ENCODE assay signal across 6 fruit fly cellular contexts in the genomic region with DNA sequence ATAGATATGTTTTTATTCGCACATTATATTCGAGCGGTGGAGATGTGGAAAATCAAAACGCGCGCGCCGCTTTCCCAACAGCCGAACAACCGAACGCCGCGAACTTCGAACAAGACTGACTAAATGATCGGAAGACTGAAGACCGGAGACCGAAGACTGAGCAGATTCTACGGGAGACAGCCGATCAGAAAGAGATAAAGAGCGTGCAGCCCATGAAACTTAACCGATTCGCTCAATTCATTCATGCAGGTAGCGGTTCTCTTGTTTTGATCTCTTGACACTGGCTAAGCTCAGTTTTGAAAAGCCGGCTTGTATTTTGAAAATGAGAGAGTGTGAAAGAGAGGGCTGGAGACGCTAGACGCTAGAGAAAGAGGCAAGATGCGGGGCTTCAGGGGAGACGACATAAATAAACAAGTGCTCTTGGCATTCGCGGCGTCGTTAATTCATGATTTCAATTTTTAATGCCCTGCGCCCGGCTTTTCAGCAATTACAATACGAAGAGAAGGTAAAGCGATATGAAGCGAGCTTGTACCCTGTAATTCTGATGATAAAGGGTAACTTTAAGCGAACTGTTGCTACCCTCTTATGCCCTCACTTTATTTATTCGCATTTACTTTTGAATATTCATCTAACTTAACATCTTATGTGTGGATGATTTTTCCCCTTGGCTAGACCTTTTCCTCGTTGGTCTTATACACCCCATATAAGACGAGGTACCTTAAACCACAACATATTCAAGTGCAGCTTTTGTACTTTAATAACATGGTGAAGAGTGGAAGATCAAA.
TF ChIP-seq lines count a peak whose summit lies in the region.

A gene (minus strand): TSS at position 113 of the 785 bp plus-strand sequence.

- no peak for TF ChIP-seq CTCF in whole organism, embryonic (GFP tag; optimal IDR thresholded peaks at IDR 0.05; lab: Kevin White, UChicago)

TF ChIP-seq in whole organism, 6 proteins besides CTCF, POLR2A, EP300 and RAD21:
- TF ChIP-seq pan (optimal IDR thresholded peaks at IDR 0.05; lab: Kevin White, UChicago) (peak; percentile 86), CG8478 (optimal IDR thresholded peaks at IDR 0.05; lab: Kevin White, UChicago) (no peak)

TF ChIP-seq in whole organism, adult, 20 proteins besides CTCF, POLR2A, EP300 and RAD21:
- TF ChIP-seq Mnt (GFP tag; optimal IDR thresholded peaks at IDR 0.05; lab: Kevin White, UChicago) = no peak
- TF ChIP-seq cic (GFP tag; optimal IDR thresholded peaks at IDR 0.05; lab: Kevin White, UChicago) = no peak
- peak; percentile 14 for TF ChIP-seq kay (GFP tag; lab: Kevin White, UChicago; ENCODE audit: borderline replicate concordance)
- TF ChIP-seq cnc (optimal IDR thresholded peaks at IDR 0.05; lab: Kevin White, UChicago) = no peak
- TF ChIP-seq bab1 (GFP tag; optimal IDR thresholded peaks at IDR 0.05; lab: Kevin White, UChicago) = peak; percentile 18

TF ChIP-seq in whole organism, embryonic, 481 proteins besides CTCF, POLR2A, EP300 and RAD21 (continues in another document):
- TF ChIP-seq CG12236 (GFP tag; optimal IDR thresholded peaks at IDR 0.05; lab: Kevin White, UChicago) (no peak), D19A (tag; optimal IDR thresholded peaks at IDR 0.05; lab: Kevin White, UChicago) (peak; percentile 10), Aef1 (GFP tag; IDR thresholded peaks at IDR 0.05; lab: Robert Waterston, UW) (peak; percentile 16; the same call in 1 of the 3 replicates), CG5245 (GFP tag; optimal IDR thresholded peaks at IDR 0.05; lab: Kevin White, UChicago) (no peak), CG1832 (GFP tag; optimal IDR thresholded peaks at IDR 0.05; lab: Kevin White, UChicago) (no peak), CG1792 (GFP tag; optimal IDR thresholded peaks at IDR 0.05; lab: Kevin White, UChicago) (no peak), odd (GFP tag; optimal IDR thresholded peaks at IDR 0.05; lab: Kevin White, UChicago) (no peak), sens (GFP tag; lab: Kevin White, UChicago) (peak; percentile 78), Gug (GFP tag; IDR thresholded peaks at IDR 0.05; lab: Robert Waterston, UW) (peak; percentile 10; the same call in 1 of the 4 replicates), D19B (GFP tag; optimal IDR thresholded peaks at IDR 0.05; lab: Kevin White, UChicago) (peak; percentile 93), sd (tag; optimal IDR thresholded peaks at IDR 0.05; lab: Kevin White, UChicago) (no peak), btn (GFP tag; optimal IDR thresholded peaks at IDR 0.05; lab: Kevin White, UChicago) (peak; percentile 22), kni (GFP tag; optimal IDR thresholded peaks at IDR 0.05; lab: Kevin White, UChicago) (peak; percentile 27), ind (GFP tag; optimal IDR thresholded peaks at IDR 0.05; lab: Kevin White, UChicago) (peak; percentile 48), CG8765 (GFP tag; IDR thresholded peaks at IDR 0.05; lab: Robert Waterston, UW) (no peak), tap (tag; optimal IDR thresholded peaks at IDR 0.05; lab: Kevin White, UChicago) (peak; percentile 8), Camta (GFP tag; optimal IDR thresholded peaks at IDR 0.05; lab: Kevin White, UChicago) (no peak), CG12299 (tag; optimal IDR thresholded peaks at IDR 0.05; lab: Kevin White, UChicago) (no peak), CG10543 (GFP tag; optimal IDR thresholded peaks at IDR 0.05; lab: Kevin White, UChicago) (peak; percentile 41)

TF ChIP-seq in whole organism, prepupa, 60 proteins besides CTCF, POLR2A, EP300 and RAD21 (continues in another document):
- TF ChIP-seq pdm3 (GFP tag; optimal IDR thresholded peaks at IDR 0.05; lab: Kevin White, UChicago) = peak; percentile 77
- peak; percentile 57 for TF ChIP-seq CG8632 (GFP tag; optimal IDR thresholded peaks at IDR 0.05; lab: Kevin White, UChicago)
- TF ChIP-seq eg (GFP tag; IDR thresholded peaks at IDR 0.05; lab: Robert Waterston, UW) = no peak; the same call in 1 of the 3 replicates
- TF ChIP-seq Ets96B (tag; optimal IDR thresholded peaks at IDR 0.05; lab: Kevin White, UChicago) = peak; percentile 77
- TF ChIP-seq CG6792 (GFP tag; optimal IDR thresholded peaks at IDR 0.05; lab: Kevin White, UChicago) = peak; percentile 72
- TF ChIP-seq CG7368 (GFP tag; optimal IDR thresholded peaks at IDR 0.05; lab: Kevin White, UChicago) = peak; percentile 77
- TF ChIP-seq CG4318 (GFP tag; optimal IDR thresholded peaks at IDR 0.05; lab: Kevin White, UChicago) = peak; percentile 24
- TF ChIP-seq Hr38 (GFP tag; optimal IDR thresholded peaks at IDR 0.05; lab: Kevin White, UChicago) = no peak
- peak; percentile 56 for TF ChIP-seq Smox (GFP tag; optimal IDR thresholded peaks at IDR 0.05; lab: Kevin White, UChicago)
- TF ChIP-seq CG11902 (GFP tag; optimal IDR thresholded peaks at IDR 0.05; lab: Kevin White, UChicago) = peak; percentile 86
- peak; percentile 93 for TF ChIP-seq svp (GFP tag; lab: Kevin White, UChicago)
- TF ChIP-seq Ets21C (GFP tag; optimal IDR thresholded peaks at IDR 0.05; lab: Kevin White, UChicago) = peak; percentile 42
- peak; percentile 68 for TF ChIP-seq achi (GFP tag; optimal IDR thresholded peaks at IDR 0.05; lab: Kevin White, UChicago)
- TF ChIP-seq dsx (GFP tag; optimal IDR thresholded peaks at IDR 0.05; lab: Kevin White, UChicago; ENCODE audit: poor library complexity, severe bottlenecking) = peak; percentile 56
- TF ChIP-seq CG6163 (GFP tag; IDR thresholded peaks at IDR 0.05; lab: Robert Waterston, UW) = peak; percentile 88
- TF ChIP-seq ss (GFP tag; optimal IDR thresholded peaks at IDR 0.05; lab: Kevin White, UChicago) = peak; percentile 47 to 65
- TF ChIP-seq CG9139 (GFP tag; optimal IDR thresholded peaks at IDR 0.05; lab: Kevin White, UChicago) = peak; percentile 8
- TF ChIP-seq Sox14 (GFP tag; optimal IDR thresholded peaks at IDR 0.05; lab: Kevin White, UChicago) = peak; percentile 66
- peak; percentile 63 for TF ChIP-seq net (GFP tag; optimal IDR thresholded peaks at IDR 0.05; lab: Kevin White, UChicago)

TF ChIP-seq in whole organism, pupa, 21 proteins besides CTCF, POLR2A, EP300 and RAD21 (continues in another document):
- TF ChIP-seq CG8159 (tag; optimal IDR thresholded peaks at IDR 0.05; lab: Kevin White, UChicago) = peak; percentile 83
- TF ChIP-seq Pif1A (GFP tag; optimal IDR thresholded peaks at IDR 0.05; lab: Kevin White, UChicago) = peak; percentile 80
- TF ChIP-seq CG9948 (tag; optimal IDR thresholded peaks at IDR 0.05; lab: Kevin White, UChicago) = peak; percentile 83
- peak; percentile 81 for TF ChIP-seq CG17806 (tag; optimal IDR thresholded peaks at IDR 0.05; lab: Kevin White, UChicago)
- peak; percentile 71 for TF ChIP-seq Snoo (tag; optimal IDR thresholded peaks at IDR 0.05; lab: Kevin White, UChicago)
- peak; percentile 58 for TF ChIP-seq gl (tag; optimal IDR thresholded peaks at IDR 0.05; lab: Kevin White, UChicago)
- no peak for TF ChIP-seq CG13204 (GFP tag; optimal IDR thresholded peaks at IDR 0.05; lab: Kevin White, UChicago)
- TF ChIP-seq CG15710 (tag; optimal IDR thresholded peaks at IDR 0.05; lab: Kevin White, UChicago) = peak; percentile 64
- no peak for TF ChIP-seq rn (GFP tag; IDR thresholded peaks at IDR 0.05; lab: Robert Waterston, UW)
- TF ChIP-seq CG12605 (GFP tag; IDR thresholded peaks at IDR 0.05; lab: Robert Waterston, UW) = peak; percentile 9; the same call in 1 of the 2 replicates
- no peak for TF ChIP-seq EcR (GFP tag; optimal IDR thresholded peaks at IDR 0.05; lab: Kevin White, UChicago)
- peak; percentile 68 for TF ChIP-seq CG4496 (GFP tag; IDR thresholded peaks at IDR 0.05; lab: Robert Waterston, UW)
- TF ChIP-seq D1 (tag; optimal IDR thresholded peaks at IDR 0.05; lab: Kevin White, UChicago) = peak; percentile 66
- peak; percentile 79 for TF ChIP-seq CG14655 (GFP tag; optimal IDR thresholded peaks at IDR 0.05; lab: Kevin White, UChicago)
- TF ChIP-seq Ets98B (GFP tag; IDR thresholded peaks at IDR 0.05; lab: Robert Waterston, UW) = no peak; the same call in 1 of the 2 replicates
- TF ChIP-seq fd96Ca (GFP tag; IDR thresholded peaks at IDR 0.05; lab: Robert Waterston, UW) = peak; percentile 76; the same call in 2 of the 3 replicates
- no peak for TF ChIP-seq CG32121 (GFP tag; IDR thresholded peaks at IDR 0.05; lab: Robert Waterston, UW)
- no peak for TF ChIP-seq CG10348 (GFP tag; IDR thresholded peaks at IDR 0.05; lab: Robert Waterston, UW)
- peak; percentile 76 for TF ChIP-seq Pif1B (GFP tag; optimal IDR thresholded peaks at IDR 0.05; lab: Kevin White, UChicago)
- peak; percentile 63 for TF ChIP-seq CG8301 (tag; optimal IDR thresholded peaks at IDR 0.05; lab: Kevin White, UChicago)

TF ChIP-seq in whole organism, wandering third instar larva, 38 proteins besides CTCF, POLR2A, EP300 and RAD21 (continues in another document):
- TF ChIP-seq sage (GFP tag; optimal IDR thresholded peaks at IDR 0.05; lab: Kevin White, UChicago) (peak; percentile 42), HLH106 (tag; optimal IDR thresholded peaks at IDR 0.05; lab: Kevin White, UChicago) (peak; percentile 63), h (GFP tag; optimal IDR thresholded peaks at IDR 0.05; lab: Kevin White, UChicago) (peak; percentile 77), br (GFP tag; optimal IDR thresholded peaks at IDR 0.05; lab: Kevin White, UChicago) (peak; percentile 57), Rel (GFP tag; optimal IDR thresholded peaks at IDR 0.05; lab: Kevin White, UChicago) (peak; percentile 55), Rel (tag; optimal IDR thresholded peaks at IDR 0.05; lab: Kevin White, UChicago) (no peak), tai (GFP tag; optimal IDR thresholded peaks at IDR 0.05; lab: Kevin White, UChicago) (peak; percentile 38), rgr (GFP tag; optimal IDR thresholded peaks at IDR 0.05; lab: Kevin White, UChicago) (peak; percentile 55), sv (GFP tag; optimal IDR thresholded peaks at IDR 0.05; lab: Kevin White, UChicago) (no peak), Dif (GFP tag; optimal IDR thresholded peaks at IDR 0.05; lab: Kevin White, UChicago; ENCODE audit: partially characterized antibody) (peak; percentile 91), Hnf4 (GFP tag; optimal IDR thresholded peaks at IDR 0.05; lab: Kevin White, UChicago) (no peak), Dfd (GFP tag; optimal IDR thresholded peaks at IDR 0.05; lab: Kevin White, UChicago) (no peak), Jra (GFP tag; optimal IDR thresholded peaks at IDR 0.05; lab: Kevin White, UChicago) (no peak), ey (GFP tag; optimal IDR thresholded peaks at IDR 0.05; lab: Kevin White, UChicago) (peak; percentile 53), pan (optimal IDR thresholded peaks at IDR 0.05; lab: Kevin White, UChicago) (no peak), lola (GFP tag; optimal IDR thresholded peaks at IDR 0.05; lab: Kevin White, UChicago) (no peak), Myc (optimal IDR thresholded peaks at IDR 0.05; lab: Kevin White, UChicago) (no peak), CrebA (GFP tag; optimal IDR thresholded peaks at IDR 0.05; lab: Kevin White, UChicago; ENCODE audit: borderline replicate concordance) (peak; percentile 10), psq (GFP tag; optimal IDR thresholded peaks at IDR 0.05; lab: Kevin White, UChicago) (peak; percentile 55), OdsH (GFP tag; optimal IDR thresholded peaks at IDR 0.05; lab: Kevin White, UChicago) (peak; percentile 49), woc (GFP tag; optimal IDR thresholded peaks at IDR 0.05; lab: Kevin White, UChicago) (peak; percentile 86), CG32264 (GFP tag; optimal IDR thresholded peaks at IDR 0.05; lab: Kevin White, UChicago) (no peak), fru (GFP tag; optimal IDR thresholded peaks at IDR 0.05; lab: Kevin White, UChicago) (peak; percentile 76)
